Worm (Caenorhabditis elegans) whole organism, L3 larva: ENCODE data around the gene C18D1.2.

ENCODE experiments used
- R02D3.7 ChIP-seq: fragments of 150-350 bp; optimal IDR thresholded peaks from 2 replicates; lab custom pipeline; 2014; ENCODE audit warnings: missing biosample characterization, missing genetic modification characterization
- ZK546.5 ChIP-seq: sonication (generic microtip); optimal IDR thresholded peaks from 2 replicates; lab custom pipeline; 2017; ENCODE audit warnings: missing biosample characterization, missing genetic modification characterization
- ama-1 ChIP-seq: fragments of 150-350 bp; optimal IDR thresholded peaks from 2 replicates; lab custom pipeline; 2018
- ceh-28 ChIP-seq: fragments of 150-350 bp; optimal IDR thresholded peaks from 2 replicates; lab custom pipeline; 2014; ENCODE audit warnings: missing biosample characterization, missing genetic modification reagents, missing genetic modification characterization
- ceh-82 ChIP-seq: fragments of 150-350 bp; optimal IDR thresholded peaks from 2 replicates; lab custom pipeline; 2014; ENCODE audit warnings: missing biosample characterization, missing genetic modification characterization
- fkh-10 ChIP-seq: sonication (generic microtip); optimal IDR thresholded peaks from 2 replicates; lab custom pipeline; 2017; ENCODE audit warnings: missing biosample characterization, missing genetic modification reagents, missing genetic modification characterization
- nfya-1 ChIP-seq: sonication (generic microtip); optimal IDR thresholded peaks from 2 replicates; lab custom pipeline; 2017; ENCODE audit warnings: missing genetic modification characterization, mild to moderate bottlenecking, missing compliant biosample characterization, antibody characterized with exemption, moderate library complexity; ENCODE audit not compliant: insufficient read depth
- nhr-12 ChIP-seq: fragments of 150-350 bp; optimal IDR thresholded peaks from 2 replicates; lab custom pipeline; 2014; ENCODE audit warnings: missing biosample characterization, missing genetic modification characterization
- nhr-23 ChIP-seq: fragments of 150-350 bp; optimal IDR thresholded peaks from 2 replicates; lab custom pipeline; 2014; ENCODE audit warnings: missing biosample characterization, missing genetic modification reagents, missing genetic modification characterization
- nhr-28 ChIP-seq: fragments of 150-350 bp; optimal IDR thresholded peaks from 2 replicates; lab custom pipeline; 2014; ENCODE audit warnings: missing biosample characterization, missing genetic modification characterization
- nhr-76 ChIP-seq: fragments of 150-350 bp; sonication (generic microtip); optimal IDR thresholded peaks from 5 replicates; lab custom pipeline; 2014; ENCODE audit warnings: missing biosample characterization, missing genetic modification characterization
- pha-4 ChIP-seq: fragments of 150-350 bp; optimal IDR thresholded peaks from 2 replicates; lab custom pipeline; 2014; ENCODE audit warnings: missing biosample characterization, missing genetic modification reagents, missing genetic modification characterization
- snpc-4 ChIP-seq: fragments of 150-350 bp; optimal IDR thresholded peaks from 2 replicates; lab custom pipeline; 2014; ENCODE audit warnings: missing biosample characterization, missing genetic modification characterization

ce11 chrII:10103212-10103611, 46.4 kb downstream of the C18D1.2 start:
- TF ChIP-seq nhr-12 (tag; lab: Kevin White, UChicago) (no peak), ceh-82 (tag; lab: Kevin White, UChicago) (no peak), ceh-28 (tag; lab: Kevin White, UChicago) (no peak), nhr-28 (no peak), R02D3.7 (tag; lab: Kevin White, UChicago) (no peak), nhr-76 (tag; lab: Kevin White, UChicago) (no peak), snpc-4 (tag; lab: Kevin White, UChicago) (no peak), ama-1 (lab: Kevin White, UChicago) (no peak), ZK546.5 (tag; lab: Kevin White, UChicago) (no peak), pha-4 (tag; lab: Kevin White, UChicago) (no peak), nfya-1 (no peak), fkh-10 (no peak), nhr-23 (no peak)
